Worm (Caenorhabditis elegans) whole organism, L3 larva: ENCODE results near the gene pro-1.

Source experiments
- R02D3.7 ChIP-seq: fragments of 150-350 bp; optimal IDR thresholded peaks from 2 replicates; lab custom pipeline; 2014; ENCODE audit warnings: missing biosample characterization, missing genetic modification characterization
- ZK546.5 ChIP-seq: sonication (generic microtip); optimal IDR thresholded peaks from 2 replicates; lab custom pipeline; 2017; ENCODE audit warnings: missing biosample characterization, missing genetic modification characterization
- aly-2 ChIP-seq: fragments of 150-350 bp; optimal IDR thresholded peaks from 2 replicates; lab custom pipeline; 2014; ENCODE audit warnings: missing biosample characterization, missing genetic modification characterization
- ama-1 ChIP-seq: fragments of 150-350 bp; optimal IDR thresholded peaks from 2 replicates; lab custom pipeline; 2018
- ceh-16 ChIP-seq: sonication (generic microtip); optimal IDR thresholded peaks from 2 replicates; lab custom pipeline; 2017; ENCODE audit warnings: missing biosample characterization, missing genetic modification characterization
- ceh-28 ChIP-seq: fragments of 150-350 bp; optimal IDR thresholded peaks from 2 replicates; lab custom pipeline; 2014; ENCODE audit warnings: missing biosample characterization, missing genetic modification reagents, missing genetic modification characterization
- ceh-82 ChIP-seq: fragments of 150-350 bp; optimal IDR thresholded peaks from 2 replicates; lab custom pipeline; 2014; ENCODE audit warnings: missing biosample characterization, missing genetic modification characterization
- ceh-9 ChIP-seq: sonication (generic microtip); optimal IDR thresholded peaks from 2 replicates; lab custom pipeline; 2018; ENCODE audit warnings: missing biosample characterization, missing genetic modification characterization
- daf-12 ChIP-seq: fragments of 150-350 bp; optimal IDR thresholded peaks from 2 replicates; lab custom pipeline; 2014; ENCODE audit warnings: missing biosample characterization, missing genetic modification reagents, missing genetic modification characterization
- egl-27 ChIP-seq: sonication (generic microtip); optimal IDR thresholded peaks from 4 replicates; lab custom pipeline; 2017; ENCODE audit warnings: missing biosample characterization, missing genetic modification reagents, missing genetic modification characterization
- egl-5 ChIP-seq: fragments of 150-350 bp; optimal IDR thresholded peaks from 2 replicates; lab custom pipeline; 2017; ENCODE audit warnings: missing biosample characterization, missing genetic modification reagents, missing genetic modification characterization, inconsistent platforms
- elt-1 ChIP-seq: fragments of 150-350 bp; optimal IDR thresholded peaks from 2 replicates; lab custom pipeline; 2014; ENCODE audit warnings: missing biosample characterization, missing genetic modification characterization
- elt-2 ChIP-seq: sonication (generic microtip); optimal IDR thresholded peaks from 2 replicates; lab custom pipeline; 2016; ENCODE audit warnings: missing genetic modification reagents, mild to moderate bottlenecking, missing genetic modification characterization, missing compliant biosample characterization
- elt-3 ChIP-seq, 3 experiments: fragments of 150-350 bp in 1 of 3; sonication (generic microtip) in 2 of 3; optimal IDR thresholded peaks; 2 replicates in 2 of 3; 4 replicates in 1 of 3; lab custom pipeline; 2014 to 2017; ENCODE audit warnings: missing biosample characterization in 3 of 3, missing genetic modification characterization in 3 of 3
- eor-1 ChIP-seq, 2 experiments: fragments of 150-350 bp; optimal IDR thresholded peaks; 2 replicates each; lab custom pipeline; 2014 to 2018; ENCODE audit warnings: missing biosample characterization in 2 of 2, missing genetic modification characterization in 2 of 2
- fkh-10 ChIP-seq: sonication (generic microtip); optimal IDR thresholded peaks from 2 replicates; lab custom pipeline; 2017; ENCODE audit warnings: missing biosample characterization, missing genetic modification reagents, missing genetic modification characterization
- fkh-2 ChIP-seq: fragments of 150-350 bp; optimal IDR thresholded peaks from 2 replicates; lab custom pipeline; 2014; ENCODE audit warnings: missing biosample characterization, missing genetic modification reagents, missing genetic modification characterization
- fos-1 ChIP-seq: fragments of 150-350 bp; optimal IDR thresholded peaks from 2 replicates; lab custom pipeline; 2014; ENCODE audit warnings: missing biosample characterization, missing genetic modification characterization
- hmg-11 ChIP-seq: sonication (generic microtip); optimal IDR thresholded peaks from 2 replicates; lab custom pipeline; 2016; ENCODE audit warnings: missing genetic modification characterization, missing compliant biosample characterization
- jun-1 ChIP-seq: fragments of 150-350 bp; optimal IDR thresholded peaks from 2 replicates; lab custom pipeline; 2014; ENCODE audit warnings: missing biosample characterization, missing genetic modification reagents, missing genetic modification characterization
- lin-15B ChIP-seq: fragments of 150-350 bp; optimal IDR thresholded peaks from 2 replicates; lab custom pipeline; 2014; ENCODE audit warnings: missing biosample characterization, missing genetic modification characterization
- lin-39 ChIP-seq: fragments of 150-350 bp; optimal IDR thresholded peaks from 2 replicates; lab custom pipeline; 2018; ENCODE audit warnings: missing biosample characterization, missing genetic modification reagents, missing genetic modification characterization
- lsy-12 ChIP-seq: sonication (generic microtip); optimal IDR thresholded peaks from 2 replicates; lab custom pipeline; 2016; ENCODE audit warnings: mild to moderate bottlenecking, missing genetic modification characterization, missing compliant biosample characterization
- mdl-1 ChIP-seq: fragments of 150-350 bp; optimal IDR thresholded peaks from 2 replicates; lab custom pipeline; 2014; ENCODE audit warnings: missing biosample characterization, missing genetic modification characterization
- mml-1 ChIP-seq: fragments of 150-350 bp; sonication (generic microtip); optimal IDR thresholded peaks from 3 replicates; lab custom pipeline; 2014; ENCODE audit warnings: missing biosample characterization, missing genetic modification characterization
- nfya-1 ChIP-seq: sonication (generic microtip); optimal IDR thresholded peaks from 2 replicates; lab custom pipeline; 2017; ENCODE audit warnings: missing genetic modification characterization, mild to moderate bottlenecking, missing compliant biosample characterization, antibody characterized with exemption, moderate library complexity; ENCODE audit not compliant: insufficient read depth
- nhr-11 ChIP-seq: fragments of 150-350 bp; optimal IDR thresholded peaks from 2 replicates; lab custom pipeline; 2014; ENCODE audit warnings: missing biosample characterization, missing genetic modification characterization
- nhr-12 ChIP-seq: fragments of 150-350 bp; optimal IDR thresholded peaks from 2 replicates; lab custom pipeline; 2014; ENCODE audit warnings: missing biosample characterization, missing genetic modification characterization
- nhr-23 ChIP-seq: fragments of 150-350 bp; optimal IDR thresholded peaks from 2 replicates; lab custom pipeline; 2014; ENCODE audit warnings: missing biosample characterization, missing genetic modification reagents, missing genetic modification characterization
- nhr-237 ChIP-seq: fragments of 150-350 bp; optimal IDR thresholded peaks from 2 replicates; lab custom pipeline; 2014; ENCODE audit warnings: missing biosample characterization, missing genetic modification characterization
- nhr-25 ChIP-seq: sonication (generic microtip); optimal IDR thresholded peaks from 2 replicates; lab custom pipeline; 2017; ENCODE audit warnings: missing biosample characterization, missing genetic modification characterization
- nhr-28 ChIP-seq: fragments of 150-350 bp; optimal IDR thresholded peaks from 2 replicates; lab custom pipeline; 2014; ENCODE audit warnings: missing biosample characterization, missing genetic modification characterization
- nhr-43 ChIP-seq: sonication (generic microtip); optimal IDR thresholded peaks from 2 replicates; lab custom pipeline; 2016; ENCODE audit warnings: mild to moderate bottlenecking, missing genetic modification characterization, missing compliant biosample characterization; ENCODE audit not compliant: poor library complexity, severe bottlenecking
- nhr-67 ChIP-seq: fragments of 150-350 bp; optimal IDR thresholded peaks from 2 replicates; lab custom pipeline; 2014; ENCODE audit warnings: missing biosample characterization, missing genetic modification characterization
- nhr-76 ChIP-seq: fragments of 150-350 bp; sonication (generic microtip); optimal IDR thresholded peaks from 5 replicates; lab custom pipeline; 2014; ENCODE audit warnings: missing biosample characterization, missing genetic modification characterization
- nhr-77 ChIP-seq: fragments of 150-350 bp; optimal IDR thresholded peaks from 2 replicates; lab custom pipeline; 2014; ENCODE audit warnings: missing biosample characterization, missing genetic modification characterization
- pha-4 ChIP-seq: fragments of 150-350 bp; optimal IDR thresholded peaks from 2 replicates; lab custom pipeline; 2014; ENCODE audit warnings: missing biosample characterization, missing genetic modification reagents, missing genetic modification characterization
- pqm-1 ChIP-seq: fragments of 150-350 bp; optimal IDR thresholded peaks from 2 replicates; lab custom pipeline; 2017; ENCODE audit warnings: missing biosample characterization, missing genetic modification characterization, inconsistent platforms
- sea-2 ChIP-seq: fragments of 150-350 bp; sonication (generic microtip); optimal IDR thresholded peaks from 4 replicates; lab custom pipeline; 2014; ENCODE audit warnings: missing biosample characterization, missing genetic modification reagents, missing genetic modification characterization
- skn-1 ChIP-seq: fragments of 150-350 bp; optimal IDR thresholded peaks from 2 replicates; lab custom pipeline; 2014; ENCODE audit warnings: missing biosample characterization, missing genetic modification characterization
- snpc-4 ChIP-seq: fragments of 150-350 bp; optimal IDR thresholded peaks from 2 replicates; lab custom pipeline; 2014; ENCODE audit warnings: missing biosample characterization, missing genetic modification characterization
- tbx-2 ChIP-seq: sonication (generic microtip); optimal IDR thresholded peaks from 2 replicates; lab custom pipeline; 2016; ENCODE audit warnings: mild to moderate bottlenecking, missing genetic modification characterization, missing compliant biosample characterization
- unc-39 ChIP-seq: sonication (generic microtip); optimal IDR thresholded peaks from 4 replicates; lab custom pipeline; 2017; ENCODE audit warnings: missing biosample characterization, missing genetic modification characterization
- unc-62 ChIP-seq: fragments of 150-350 bp; sonication (generic microtip); optimal IDR thresholded peaks from 4 replicates; lab custom pipeline; 2014; ENCODE audit warnings: missing biosample characterization, missing genetic modification reagents, missing genetic modification characterization
- zag-1 ChIP-seq: fragments of 150-350 bp; optimal IDR thresholded peaks from 2 replicates; lab custom pipeline; 2014; ENCODE audit warnings: missing biosample characterization, missing genetic modification characterization
- ztf-11 ChIP-seq: fragments of 150-350 bp; optimal IDR thresholded peaks from 2 replicates; lab custom pipeline; 2014; ENCODE audit warnings: missing biosample characterization, missing genetic modification characterization
- ztf-4 ChIP-seq: fragments of 150-350 bp; optimal IDR thresholded peaks from 2 replicates; lab custom pipeline; 2014; ENCODE audit warnings: missing biosample characterization, missing genetic modification characterization

Gene pro-1

DNA sequence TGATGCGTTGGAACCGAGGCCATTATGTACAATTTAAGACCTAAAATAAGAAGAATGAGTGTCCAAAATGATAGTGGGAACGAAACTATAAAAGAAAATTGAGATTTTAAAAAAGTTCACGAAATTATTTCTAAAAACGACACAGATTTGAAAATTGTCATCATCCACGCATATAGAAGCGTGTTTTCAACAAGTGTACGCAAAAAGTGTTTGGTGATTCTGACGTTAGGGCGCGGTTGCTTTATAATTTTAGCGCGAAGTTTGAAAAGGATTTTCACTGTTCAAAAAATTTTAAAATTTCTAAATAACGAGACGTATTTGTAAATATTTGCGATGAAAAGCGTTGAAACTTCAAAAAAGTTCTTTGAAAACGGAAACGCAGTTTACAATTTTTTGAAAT is 21.6 kb upstream of the pro-1 start, which contains the start of gene cdc-48.1 (continued):
- TF ChIP-seq jun-1 (tag; lab: Kevin White, UChicago) (peak; percentile 99), fkh-2 (peak; percentile 95), egl-5 (tag; lab: Kevin White, UChicago) (peak; percentile 97), nhr-77 (peak; percentile 97), nfya-1 (tag; lab: Kevin White, UChicago) (peak; percentile 99), ceh-9 (tag; lab: Kevin White, UChicago) (no peak), lin-39 (tag; lab: Kevin White, UChicago) (peak; percentile 99), skn-1 (tag; lab: Kevin White, UChicago) (peak; percentile 100), daf-12 (tag; lab: Kevin White, UChicago) (peak; percentile 96), ceh-16 (tag; lab: Kevin White, UChicago) (peak; percentile 79), snpc-4 (peak; percentile 98), nhr-12 (tag; lab: Kevin White, UChicago) (no peak), ztf-11 (tag; lab: Kevin White, UChicago) (peak; percentile 54), nhr-76 (tag; lab: Kevin White, UChicago) (peak; percentile 94), eor-1 (tag; optimal IDR thresholded peaks at IDR 0.05; lab: Kevin White, UChicago) (peak in 1 of 2 experiments; percentile 62), pha-4 (tag; lab: Kevin White, UChicago) (peak; percentile 100), nhr-67 (tag; lab: Kevin White, UChicago) (peak; percentile 73), ama-1 (lab: Kevin White, UChicago) (peak; percentile 93), egl-27 (tag; lab: Kevin White, UChicago) (peak; percentile 99), nhr-43 (tag; lab: Kevin White, UChicago) (peak; percentile 99), ceh-28 (tag; lab: Kevin White, UChicago) (peak; percentile 98), elt-3 (tag; optimal IDR thresholded peaks at IDR 0.05; lab: Kevin White, UChicago) (peak; percentile 96 to 100 (median 99)), unc-62 (peak; percentile 100)

DNA sequence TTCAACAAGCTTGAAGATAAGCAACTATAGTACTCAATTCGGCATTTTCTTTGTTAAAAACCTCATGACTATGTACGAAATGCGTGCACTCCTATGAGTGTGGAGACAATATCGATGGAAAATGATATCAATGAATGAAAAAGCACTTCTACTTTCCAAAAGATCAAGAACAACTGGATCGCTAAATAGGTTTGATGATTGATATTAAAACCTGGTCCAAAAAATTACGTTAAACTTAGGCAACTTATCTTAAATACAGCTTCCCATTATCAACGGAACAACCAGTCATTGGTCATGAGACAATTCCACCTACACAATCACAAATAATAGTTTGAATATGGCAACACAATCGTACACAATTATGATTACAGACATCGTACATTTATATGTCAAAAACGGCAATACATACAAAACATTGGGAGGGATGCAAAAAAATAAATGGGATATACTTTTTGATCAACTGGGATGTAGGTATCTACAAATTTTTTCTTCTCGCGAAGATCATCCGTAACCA is 17.9 kb upstream of the pro-1 start:
- TF ChIP-seq ztf-11 (tag; lab: Kevin White, UChicago) (no peak), ama-1 (lab: Kevin White, UChicago) (peak; percentile 68), elt-3 (tag; optimal IDR thresholded peaks at IDR 0.05; lab: Kevin White, UChicago) (no peak), egl-5 (tag; lab: Kevin White, UChicago) (no peak), ceh-28 (tag; lab: Kevin White, UChicago) (no peak), unc-39 (tag; lab: Kevin White, UChicago) (no peak), ceh-16 (tag; lab: Kevin White, UChicago) (no peak), tbx-2 (tag; lab: Kevin White, UChicago) (no peak), pqm-1 (tag; lab: Kevin White, UChicago) (peak; percentile 65), nhr-43 (tag; lab: Kevin White, UChicago) (peak; percentile 40), nhr-77 (no peak), lin-39 (tag; lab: Kevin White, UChicago) (no peak), elt-1 (peak; percentile 0), skn-1 (tag; lab: Kevin White, UChicago) (no peak), mml-1 (no peak), nhr-67 (tag; lab: Kevin White, UChicago) (no peak), mdl-1 (tag; lab: Kevin White, UChicago) (no peak), nhr-25 (tag; lab: Kevin White, UChicago) (no peak), R02D3.7 (no peak), jun-1 (tag; lab: Kevin White, UChicago) (no peak), ZK546.5 (tag; lab: Kevin White, UChicago) (no peak), egl-27 (tag; lab: Kevin White, UChicago) (no peak), snpc-4 (no peak), daf-12 (tag; lab: Kevin White, UChicago) (no peak), aly-2 (tag; lab: Kevin White, UChicago) (no peak), nhr-11 (tag; lab: Kevin White, UChicago) (no peak), nhr-12 (tag; lab: Kevin White, UChicago) (no peak), ceh-9 (tag; lab: Kevin White, UChicago) (no peak), fkh-10 (GFP tag; lab: Kevin White, UChicago) (no peak), nhr-28 (no peak), sea-2 (no peak), lin-15B (tag; lab: Kevin White, UChicago) (no peak), pha-4 (tag; lab: Kevin White, UChicago) (peak; percentile 21), eor-1 (tag; optimal IDR thresholded peaks at IDR 0.05; lab: Kevin White, UChicago) (no peak), ceh-82 (tag; lab: Kevin White, UChicago) (no peak), zag-1 (tag; lab: Kevin White, UChicago) (no peak), lsy-12 (tag; lab: Kevin White, UChicago) (no peak), ztf-4 (tag; lab: Kevin White, UChicago) (no peak), elt-2 (tag; lab: Kevin White, UChicago) (peak; percentile 71), unc-62 (no peak), hmg-11 (tag; lab: Kevin White, UChicago) (no peak), fkh-2 (no peak), nhr-76 (tag; lab: Kevin White, UChicago) (no peak), nfya-1 (tag; lab: Kevin White, UChicago) (no peak), nhr-23 (peak; percentile 14), fos-1 (no peak), nhr-237 (tag; lab: Kevin White, UChicago) (no peak)
- TF ChIP-seq, all 47 proteins: peak for 7
